Worm (Caenorhabditis elegans): ENCODE measurements around the gene tbb-4.

DNA sequence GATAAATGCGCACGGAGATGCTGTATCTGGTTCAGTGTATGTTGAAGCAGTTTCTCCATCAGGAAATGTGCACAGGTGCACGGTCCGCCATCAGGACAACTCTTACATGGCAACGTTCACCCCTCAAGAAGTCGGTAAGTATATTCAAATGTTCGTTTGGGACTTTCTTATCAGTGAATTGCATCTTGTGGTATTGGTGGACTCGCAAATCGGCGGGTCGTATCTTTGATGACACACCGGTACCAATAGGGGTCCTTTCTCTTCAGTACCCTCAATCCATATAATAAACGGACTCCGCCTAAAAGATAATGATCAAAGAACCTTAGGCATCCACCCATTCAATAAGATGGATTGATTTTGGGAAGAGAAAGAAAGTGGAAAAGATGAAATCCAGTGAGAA lies 30.8 kb downstream of the tbb-4 start:
- TF ChIP-seq tbx-2 (tag; optimal IDR thresholded peaks at IDR 0.05) = no peak
- no peak for TF ChIP-seq fkh-10 (GFP tag; optimal IDR thresholded peaks at IDR 0.05)
- no peak for TF ChIP-seq aly-2 (tag; optimal IDR thresholded peaks at IDR 0.05)
- TF ChIP-seq nhr-76 (tag; optimal IDR thresholded peaks at IDR 0.05) = no peak
- TF ChIP-seq ZK546.5 (tag; optimal IDR thresholded peaks at IDR 0.05) = no peak
- TF ChIP-seq unc-39 (tag; optimal IDR thresholded peaks at IDR 0.05) = no peak
- no peak for TF ChIP-seq daf-12 (tag; optimal IDR thresholded peaks at IDR 0.05)
- TF ChIP-seq ztf-11 (tag; optimal IDR thresholded peaks at IDR 0.05) = no peak
- TF ChIP-seq elt-1 (tag; optimal IDR thresholded peaks at IDR 0.05) = no peak
- TF ChIP-seq pqm-1 (tag; optimal IDR thresholded peaks at IDR 0.05) = no peak
- no peak for TF ChIP-seq nhr-237 (tag; optimal IDR thresholded peaks at IDR 0.05)
- TF ChIP-seq zag-1 (tag; optimal IDR thresholded peaks at IDR 0.05) = no peak
